Worm (Caenorhabditis elegans) whole organism, L1 larva: Measurements from ENCODE around the gene T23G4.127.

Source experiments
- alr-1 ChIP-seq: fragments of 200-800 bp; sonication (Bioruptor generic); optimal IDR thresholded peaks from 2 replicates; lab custom pipeline; 2018; ENCODE audit warnings: borderline replicate concordance, mild to moderate bottlenecking, missing genetic modification characterization, missing compliant biosample characterization
- blmp-1 ChIP-seq: fragments of 150-350 bp; optimal IDR thresholded peaks from 2 replicates; lab custom pipeline; 2014; ENCODE audit warnings: missing biosample characterization, missing genetic modification characterization
- jun-1 ChIP-seq: fragments of 150-350 bp; optimal IDR thresholded peaks from 2 replicates; lab custom pipeline; 2014; ENCODE audit warnings: missing biosample characterization, missing genetic modification reagents, missing genetic modification characterization
- lin-15B ChIP-seq: fragments of 150-350 bp; sonication (generic microtip); optimal IDR thresholded peaks from 3 replicates; lab custom pipeline; 2014; ENCODE audit warnings: missing biosample characterization, missing genetic modification characterization
- mdl-1 ChIP-seq, 2 experiments: fragments of 150-350 bp; optimal IDR thresholded peaks; 2 replicates each; lab custom pipeline; 2014 to 2017; ENCODE audit warnings: missing biosample characterization in 2 of 2, missing genetic modification characterization in 2 of 2, inconsistent platforms in 1 of 2
- nhr-77 ChIP-seq: fragments of 150-350 bp; optimal IDR thresholded peaks from 2 replicates; lab custom pipeline; 2014; ENCODE audit warnings: missing biosample characterization, missing genetic modification characterization
- pag-3 ChIP-seq: sonication (generic microtip); optimal IDR thresholded peaks from 2 replicates; lab custom pipeline; 2017; ENCODE audit warnings: missing genetic modification characterization, mild to moderate bottlenecking, missing compliant biosample characterization, antibody characterized with exemption, borderline replicate concordance; ENCODE audit not compliant: insufficient read depth
- pqm-1 ChIP-seq: sonication (generic microtip); optimal IDR thresholded peaks from 3 replicates; lab custom pipeline; 2017; ENCODE audit warnings: missing biosample characterization, missing genetic modification characterization
- snpc-4 ChIP-seq: fragments of 150-350 bp; optimal IDR thresholded peaks from 2 replicates; lab custom pipeline; 2014; ENCODE audit warnings: missing biosample characterization, missing genetic modification characterization
- snu-23 ChIP-seq: sonication (generic microtip); optimal IDR thresholded peaks from 2 replicates; lab custom pipeline; 2016; ENCODE audit warnings: missing genetic modification characterization, missing compliant biosample characterization
- unc-62 ChIP-seq: fragments of 150-350 bp; optimal IDR thresholded peaks from 2 replicates; lab custom pipeline; 2014; ENCODE audit warnings: missing biosample characterization, missing genetic modification reagents, missing genetic modification characterization
- ztf-11 ChIP-seq, 2 experiments: sonication (generic microtip); optimal IDR thresholded peaks; 2 replicates each; lab custom pipeline; 2016 to 2017; ENCODE audit warnings: missing genetic modification characterization in 2 of 2, missing biosample characterization in 1 of 2, missing compliant biosample characterization in 1 of 2

DNA sequence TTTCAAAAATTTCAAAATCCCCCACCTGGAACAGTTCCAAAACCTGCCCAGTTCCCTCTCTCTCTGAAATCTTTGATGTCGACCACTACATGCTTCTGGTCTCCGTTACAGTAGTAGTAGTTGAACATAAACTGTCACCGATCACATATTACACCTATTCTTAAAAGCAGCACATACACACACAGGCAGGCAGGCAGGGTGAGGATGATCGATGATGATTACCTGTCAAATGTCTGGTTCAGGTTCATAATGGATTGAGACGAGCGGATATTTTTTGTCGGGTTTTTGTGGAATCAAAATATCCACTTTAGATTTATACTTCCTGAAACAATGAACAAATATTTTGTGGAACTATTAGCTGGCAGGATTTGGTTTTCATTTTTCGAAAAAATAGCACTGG lies 4.5 kb downstream of the T23G4.127 start:
- TF ChIP-seq snu-23 (GFP tag; lab: Kevin White, UChicago) (no peak), blmp-1 (tag; lab: Kevin White, UChicago) (no peak), alr-1 (tag; lab: Kevin White, UChicago) (no peak), pag-3 (no peak), pqm-1 (tag; lab: Kevin White, UChicago) (no peak), snpc-4 (tag; lab: Kevin White, UChicago) (no peak), nhr-77 (no peak), mdl-1 (tag; optimal IDR thresholded peaks at IDR 0.05; lab: Kevin White, UChicago) (no peak), ztf-11 (tag; optimal IDR thresholded peaks at IDR 0.05; lab: Kevin White, UChicago) (no peak), jun-1 (tag; lab: Kevin White, UChicago) (no peak), lin-15B (tag; lab: Kevin White, UChicago) (no peak), unc-62 (GFP tag; lab: Kevin White, UChicago) (no peak)
